Worm (Caenorhabditis elegans) whole organism, midembryonic: ENCODE data around the gene ttr-20.

ENCODE experiments used
- T22C8.4 ChIP-seq: fragments of 200-800 bp; sonication (Bioruptor generic); IDR thresholded peaks from 2 replicates; pipeline ENCODE4 v1.3.6; 2022; ENCODE audit warnings: missing genetic modification characterization, missing compliant biosample characterization
- cog-1 ChIP-seq: sonication (generic microtip); optimal IDR thresholded peaks from 2 replicates; lab custom pipeline; 2016; ENCODE audit warnings: missing genetic modification characterization, missing compliant biosample characterization
- flt-1 ChIP-seq: fragments of 200-800 bp; sonication (Bioruptor generic); IDR thresholded peaks from 2 replicates; pipeline ENCODE4 v1.3.6; 2022; ENCODE audit warnings: missing genetic modification characterization, missing compliant biosample characterization
- klf-2 ChIP-seq: fragments of 200-800 bp; sonication (Bioruptor generic); conservative IDR thresholded peaks from 2 replicates; pipeline ENCODE4 v1.3.6; 2022; ENCODE audit warnings: missing genetic modification reagents, missing genetic modification characterization, missing compliant biosample characterization
- med-1 ChIP-seq: sonication (generic microtip); optimal IDR thresholded peaks from 2 replicates; lab custom pipeline; 2017; ENCODE audit warnings: missing genetic modification characterization, mild to moderate bottlenecking, missing compliant biosample characterization, antibody characterized with exemption, missing genetic modification reagents; ENCODE audit not compliant: insufficient read depth
- ref-1 ChIP-seq: fragments of 200-800 bp; sonication (Bioruptor generic); conservative IDR thresholded peaks from 2 replicates; pipeline ENCODE4 v1.3.6; 2022; ENCODE audit warnings: missing genetic modification reagents, missing genetic modification characterization, missing compliant biosample characterization
- tab-1 ChIP-seq: fragments of 200-800 bp; sonication (Bioruptor generic); IDR thresholded peaks from 2 replicates; pipeline ENCODE4 v1.3.6; 2022; ENCODE audit warnings: missing genetic modification characterization, missing compliant biosample characterization
- ztf-23 ChIP-seq: fragments of 200-800 bp; sonication (Bioruptor generic); IDR thresholded peaks from 2 replicates; pipeline ENCODE4 v1.3.6; 2022; ENCODE audit warnings: missing genetic modification reagents, missing genetic modification characterization, missing compliant biosample characterization
- ztf-29 ChIP-seq: fragments of 200-800 bp; sonication (Bioruptor generic); IDR thresholded peaks from 2 replicates; pipeline ENCODE4 v1.3.6; 2022; ENCODE audit warnings: missing genetic modification reagents, missing genetic modification characterization, missing compliant biosample characterization

ttr-20 gene

ce11 chrIV:4270925-4271324 is 24.3 kb downstream of the ttr-20 start, which contains the start of gene F36A4.2:
Gene F36A4.2, plus strand, starts transcription at chrIV:4271225.
- TF ChIP-seq med-1 (GFP tag; lab: Kevin White, UChicago) = no peak
- TF ChIP-seq T22C8.4 (GFP tag; lab: Robert Waterston, UW) = no peak
- TF ChIP-seq tab-1 (GFP tag; lab: Robert Waterston, UW) = no peak
- no peak for TF ChIP-seq cog-1
- no peak for TF ChIP-seq ztf-29 (GFP tag; lab: Robert Waterston, UW)
- TF ChIP-seq ref-1 (GFP tag; lab: Robert Waterston, UW) = no peak
- TF ChIP-seq klf-2 = no peak
- TF ChIP-seq ztf-23 (GFP tag; lab: Robert Waterston, UW) = no peak
- no peak for TF ChIP-seq flt-1 (GFP tag; lab: Robert Waterston, UW)

DNA sequence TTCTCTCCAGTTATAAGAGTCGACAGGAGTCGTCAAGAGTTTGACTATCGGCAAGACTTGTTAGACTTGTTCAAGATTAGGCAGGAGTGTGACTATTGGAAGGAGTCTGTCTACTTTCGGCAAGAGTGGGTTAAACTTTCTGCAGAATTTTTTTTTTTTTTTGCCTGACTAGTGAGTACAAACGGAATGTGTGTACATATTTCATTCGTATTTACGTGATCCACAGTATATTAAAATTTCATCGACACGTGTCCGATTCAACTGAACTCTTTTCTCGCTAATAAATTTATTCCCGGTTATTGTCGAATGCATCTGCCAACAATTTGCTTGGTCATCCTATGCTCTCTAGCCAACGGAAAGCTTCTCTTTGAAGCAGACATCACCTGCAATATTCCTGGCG is 25.6 kb downstream of the ttr-20 start, which contains the start of gene F36A4.1:
Gene F36A4.1, plus strand, starts transcription at position 301 of the 400 bp plus-strand sequence.
- TF ChIP-seq ref-1 (GFP tag; lab: Robert Waterston, UW) (no peak), tab-1 (GFP tag; lab: Robert Waterston, UW) (no peak), T22C8.4 (GFP tag; lab: Robert Waterston, UW) (no peak), klf-2 (no peak), ztf-23 (GFP tag; lab: Robert Waterston, UW) (no peak)

DNA sequence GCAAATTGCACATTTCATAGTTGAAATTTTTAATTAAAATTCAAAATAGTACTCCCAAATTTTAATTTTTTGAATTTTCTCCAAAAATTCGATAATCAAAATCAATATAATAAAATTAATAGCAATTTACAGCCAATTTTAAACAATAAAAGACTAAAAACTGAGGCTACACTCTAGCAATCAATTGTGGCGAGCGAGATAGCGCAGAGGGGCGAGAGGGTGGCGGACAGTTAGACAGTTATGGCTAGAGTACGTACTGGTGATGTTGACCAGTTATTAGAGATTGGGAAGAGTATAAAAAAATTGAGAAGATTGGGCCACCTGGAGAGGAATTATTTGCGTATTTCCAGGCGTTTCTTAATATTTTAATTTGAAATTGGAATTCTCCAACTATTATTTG is 31.1 kb downstream of the ttr-20 start, which contains the start of gene nhr-78:
Gene nhr-78, minus strand, starts transcription at position 182 of the 400 bp plus-strand sequence.
- no peak for TF ChIP-seq T22C8.4 (GFP tag; lab: Robert Waterston, UW)
- no peak for TF ChIP-seq cog-1
- no peak for TF ChIP-seq ztf-23 (GFP tag; lab: Robert Waterston, UW)
- no peak for TF ChIP-seq ref-1 (GFP tag; lab: Robert Waterston, UW)
- TF ChIP-seq klf-2 = no peak
- TF ChIP-seq tab-1 (GFP tag; lab: Robert Waterston, UW) = no peak
- TF ChIP-seq flt-1 (GFP tag; lab: Robert Waterston, UW) = no peak
- no peak for TF ChIP-seq med-1 (GFP tag; lab: Kevin White, UChicago)
- TF ChIP-seq ztf-29 (GFP tag; lab: Robert Waterston, UW) = no peak

DNA sequence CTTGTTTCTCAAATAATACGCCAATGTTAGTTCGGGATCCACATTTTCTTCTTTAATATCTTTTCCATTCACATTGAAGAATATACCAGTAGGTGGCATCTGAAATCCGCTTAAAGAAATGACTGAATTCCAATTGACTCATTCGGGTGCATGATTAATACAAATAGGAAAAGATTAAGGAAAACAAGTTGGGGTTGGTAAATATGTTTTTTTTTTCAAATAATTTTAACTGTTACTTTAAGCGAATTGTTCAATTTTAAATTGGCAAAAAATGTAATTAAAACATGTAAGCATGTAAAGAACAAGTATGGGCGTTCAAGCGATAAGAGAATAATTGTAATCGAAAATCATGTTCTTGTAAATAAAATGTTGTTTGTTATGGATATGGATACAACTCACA is 37.4 kb downstream of the ttr-20 start, which contains the start of gene F15E6.6:
Gene F15E6.6, minus strand, starts transcription at position 101 of the 400 bp plus-strand sequence.
- TF ChIP-seq tab-1 (GFP tag; lab: Robert Waterston, UW) (no peak), ref-1 (GFP tag; lab: Robert Waterston, UW) (no peak), T22C8.4 (GFP tag; lab: Robert Waterston, UW) (no peak), ztf-29 (GFP tag; lab: Robert Waterston, UW) (no peak), cog-1 (no peak), ztf-23 (GFP tag; lab: Robert Waterston, UW) (no peak), flt-1 (GFP tag; lab: Robert Waterston, UW) (no peak), med-1 (GFP tag; lab: Kevin White, UChicago) (no peak), klf-2 (no peak)

DNA sequence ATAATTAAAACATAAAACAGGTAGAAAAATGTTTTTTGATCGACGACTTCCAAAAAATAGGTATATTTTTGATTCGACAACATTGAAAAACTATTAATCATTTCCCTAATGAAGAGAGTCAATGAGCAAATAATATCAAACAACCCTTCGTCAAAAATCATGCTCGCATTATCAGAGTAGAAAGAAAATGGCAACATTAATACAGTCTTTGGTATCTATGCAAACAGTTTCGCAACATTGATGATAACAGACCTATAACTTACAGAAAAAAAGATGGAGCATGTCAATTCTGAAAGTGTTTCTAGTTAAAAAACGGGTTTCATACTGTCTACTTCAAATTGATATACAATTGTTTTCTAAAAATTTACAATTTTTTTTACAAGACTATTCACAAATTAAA is 38.4 kb downstream of the ttr-20 start:
- TF ChIP-seq klf-2 (no peak), ztf-29 (GFP tag; lab: Robert Waterston, UW) (no peak), tab-1 (GFP tag; lab: Robert Waterston, UW) (no peak), flt-1 (GFP tag; lab: Robert Waterston, UW) (no peak), med-1 (GFP tag; lab: Kevin White, UChicago) (no peak), ztf-23 (GFP tag; lab: Robert Waterston, UW) (no peak), cog-1 (no peak), ref-1 (GFP tag; lab: Robert Waterston, UW) (no peak), T22C8.4 (GFP tag; lab: Robert Waterston, UW) (no peak)

ce11 chrIV:4288332-4288731 is 41.7 kb downstream of the ttr-20 start, which contains the start of gene srv-4:
Gene srv-4, minus strand, starts transcription at chrIV:4288432.
- TF ChIP-seq med-1 (GFP tag; lab: Kevin White, UChicago) (no peak), ztf-29 (GFP tag; lab: Robert Waterston, UW) (no peak), klf-2 (no peak)

ce11 chrIV:4289267-4289666 is 42.7 kb downstream of the ttr-20 start, which contains the start of gene F15E6.5:
Gene F15E6.5, plus strand, starts transcription at chrIV:4289567.
- TF ChIP-seq T22C8.4 (GFP tag; lab: Robert Waterston, UW) (no peak), ztf-29 (GFP tag; lab: Robert Waterston, UW) (no peak), cog-1 (no peak), med-1 (GFP tag; lab: Kevin White, UChicago) (no peak), ref-1 (GFP tag; lab: Robert Waterston, UW) (no peak)

ce11 chrIV:4290472-4290871 is 43.9 kb downstream of the ttr-20 start, which contains the start of gene dct-7:
Gene dct-7, minus strand, starts transcription at chrIV:4290572.
- no peak for TF ChIP-seq flt-1 (GFP tag; lab: Robert Waterston, UW)
- TF ChIP-seq cog-1 = no peak
- no peak for TF ChIP-seq ref-1 (GFP tag; lab: Robert Waterston, UW)
- no peak for TF ChIP-seq T22C8.4 (GFP tag; lab: Robert Waterston, UW)
- no peak for TF ChIP-seq klf-2
- TF ChIP-seq tab-1 (GFP tag; lab: Robert Waterston, UW) = no peak
- TF ChIP-seq med-1 (GFP tag; lab: Kevin White, UChicago) = no peak

DNA sequence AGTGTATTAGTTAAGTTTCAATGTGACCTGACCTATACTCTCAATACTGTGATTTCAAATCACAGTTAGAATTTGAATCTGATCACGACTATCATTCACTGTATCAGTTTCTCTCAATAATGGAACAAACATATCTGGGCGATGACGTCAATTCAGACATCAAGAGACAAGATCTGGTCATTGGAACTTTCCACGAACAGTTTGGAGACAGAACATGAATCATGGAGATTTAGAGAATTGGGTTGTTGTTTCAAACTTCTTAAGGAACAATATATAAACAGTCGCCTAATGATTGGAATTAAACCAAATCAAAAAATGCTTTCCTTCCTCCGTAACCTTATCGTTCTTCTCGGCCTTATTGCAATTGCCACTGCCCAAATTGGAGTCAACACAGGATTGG is 44.6 kb downstream of the ttr-20 start, which contains the start of gene F15E6.4:
Gene F15E6.4, plus strand, starts transcription at position 301 of the 400 bp plus-strand sequence.
- TF ChIP-seq ztf-23 (GFP tag; lab: Robert Waterston, UW) = no peak
- no peak for TF ChIP-seq tab-1 (GFP tag; lab: Robert Waterston, UW)
- no peak for TF ChIP-seq klf-2
- TF ChIP-seq flt-1 (GFP tag; lab: Robert Waterston, UW) = no peak
- TF ChIP-seq med-1 (GFP tag; lab: Kevin White, UChicago) = no peak
- TF ChIP-seq T22C8.4 (GFP tag; lab: Robert Waterston, UW) = no peak
- TF ChIP-seq ref-1 (GFP tag; lab: Robert Waterston, UW) = no peak
- TF ChIP-seq ztf-29 (GFP tag; lab: Robert Waterston, UW) = no peak
- no peak for TF ChIP-seq cog-1
